Fruit fly (Drosophila melanogaster) Kc167 (cell line): ENCODE measurements around the gene ndl.

Experiments used
- Sin3A ChIP-seq: fragments of >200 bp; optimal IDR thresholded peaks from 2 replicates; lab custom pipeline; 2018; ENCODE audit warnings: missing external identifiers
- insv ChIP-seq: fragments of >200 bp; optimal IDR thresholded peaks from 3 replicates; lab custom pipeline; 2018; ENCODE audit warnings: missing external identifiers
- psq ChIP-seq: fragments of >200 bp; optimal IDR thresholded peaks from 2 replicates; lab custom pipeline; 2017; ENCODE audit warnings: missing external identifiers

dm6 chr3L:6623669-6624204, 20.6 kb upstream of the ndl start, which contains the start of gene GluRIA:
- TF ChIP-seq psq (lab: Kevin White, UChicago): no peak
- no peak for TF ChIP-seq insv (lab: Kevin White, UChicago)
- no peak for TF ChIP-seq Sin3A (lab: Kevin White, UChicago)
